Worm (Caenorhabditis elegans) whole organism, midembryonic: ENCODE data around the gene idpb-1.

Source experiments
- T22C8.4 ChIP-seq: fragments of 200-800 bp; sonication (Bioruptor generic); IDR thresholded peaks from 2 replicates; pipeline ENCODE4 v1.3.6; 2022; ENCODE audit warnings: missing genetic modification characterization, missing compliant biosample characterization
- cog-1 ChIP-seq: sonication (generic microtip); optimal IDR thresholded peaks from 2 replicates; lab custom pipeline; 2016; ENCODE audit warnings: missing genetic modification characterization, missing compliant biosample characterization
- flt-1 ChIP-seq: fragments of 200-800 bp; sonication (Bioruptor generic); IDR thresholded peaks from 2 replicates; pipeline ENCODE4 v1.3.6; 2022; ENCODE audit warnings: missing genetic modification characterization, missing compliant biosample characterization
- klf-2 ChIP-seq: fragments of 200-800 bp; sonication (Bioruptor generic); conservative IDR thresholded peaks from 2 replicates; pipeline ENCODE4 v1.3.6; 2022; ENCODE audit warnings: missing genetic modification reagents, missing genetic modification characterization, missing compliant biosample characterization
- med-1 ChIP-seq: sonication (generic microtip); optimal IDR thresholded peaks from 2 replicates; lab custom pipeline; 2017; ENCODE audit warnings: missing genetic modification characterization, mild to moderate bottlenecking, missing compliant biosample characterization, antibody characterized with exemption, missing genetic modification reagents; ENCODE audit not compliant: insufficient read depth
- ref-1 ChIP-seq: fragments of 200-800 bp; sonication (Bioruptor generic); conservative IDR thresholded peaks from 2 replicates; pipeline ENCODE4 v1.3.6; 2022; ENCODE audit warnings: missing genetic modification reagents, missing genetic modification characterization, missing compliant biosample characterization
- tab-1 ChIP-seq: fragments of 200-800 bp; sonication (Bioruptor generic); IDR thresholded peaks from 2 replicates; pipeline ENCODE4 v1.3.6; 2022; ENCODE audit warnings: missing genetic modification characterization, missing compliant biosample characterization
- ztf-23 ChIP-seq: fragments of 200-800 bp; sonication (Bioruptor generic); IDR thresholded peaks from 2 replicates; pipeline ENCODE4 v1.3.6; 2022; ENCODE audit warnings: missing genetic modification reagents, missing genetic modification characterization, missing compliant biosample characterization
- ztf-29 ChIP-seq: fragments of 200-800 bp; sonication (Bioruptor generic); IDR thresholded peaks from 2 replicates; pipeline ENCODE4 v1.3.6; 2022; ENCODE audit warnings: missing genetic modification reagents, missing genetic modification characterization, missing compliant biosample characterization

DNA sequence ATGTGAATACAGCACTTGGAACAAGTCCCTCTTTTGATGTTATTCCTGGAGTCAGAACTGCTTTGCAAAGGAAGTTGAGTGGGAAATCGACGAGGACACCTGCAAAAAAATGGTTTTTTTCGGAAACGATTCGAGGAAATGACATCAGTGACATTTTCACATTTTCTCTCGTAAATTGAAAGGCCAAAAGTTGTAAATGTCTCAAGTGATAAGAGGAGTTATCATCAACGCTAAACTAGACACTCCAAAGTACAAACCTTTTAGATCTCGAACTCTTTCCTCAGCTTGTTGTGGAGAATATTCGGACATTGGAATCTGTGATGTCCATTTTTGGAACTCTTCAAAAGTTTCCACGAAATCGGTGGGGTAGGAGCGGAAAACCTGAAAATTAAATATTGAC lies 17.6 kb upstream of the idpb-1 start:
- TF ChIP-seq ztf-23 (GFP tag; lab: Robert Waterston, UW), result no peak
- TF ChIP-seq med-1, result no peak
- no peak for TF ChIP-seq flt-1 (GFP tag; lab: Robert Waterston, UW)
- no peak for TF ChIP-seq tab-1 (GFP tag; lab: Robert Waterston, UW)
- TF ChIP-seq ref-1 (GFP tag; lab: Robert Waterston, UW), result no peak
- TF ChIP-seq T22C8.4 (GFP tag; lab: Robert Waterston, UW), result no peak
- no peak for TF ChIP-seq cog-1 (tag; lab: Kevin White, UChicago)
- TF ChIP-seq klf-2 (GFP tag; lab: Robert Waterston, UW), result no peak
- no peak for TF ChIP-seq ztf-29 (GFP tag; lab: Robert Waterston, UW)
